Worm (Caenorhabditis elegans) whole organism, mixed stage, embryonic: Measurements from ENCODE around the gene F26F12.3.

Experiments
- blmp-1 ChIP-seq: fragments of 150-350 bp; optimal IDR thresholded peaks from 2 replicates; lab custom pipeline; 2014; ENCODE audit warnings: missing biosample characterization, missing genetic modification characterization
- elt-3 ChIP-seq: fragments of 150-350 bp; optimal IDR thresholded peaks from 2 replicates; lab custom pipeline; 2014; ENCODE audit warnings: missing biosample characterization, missing genetic modification characterization
- lsy-2 ChIP-seq: fragments of 150-350 bp; optimal IDR thresholded peaks from 2 replicates; lab custom pipeline; 2014; ENCODE audit warnings: missing biosample characterization, missing genetic modification characterization
- nhr-237 ChIP-seq: fragments of 150-350 bp; optimal IDR thresholded peaks from 2 replicates; lab custom pipeline; 2014; ENCODE audit warnings: missing biosample characterization, missing genetic modification characterization
- nhr-28 ChIP-seq: fragments of 150-350 bp; optimal IDR thresholded peaks from 2 replicates; lab custom pipeline; 2014; ENCODE audit warnings: missing biosample characterization, missing genetic modification characterization

ce11 chrV:5816470-5817061 lies 29.0 kb downstream of the F26F12.3 start:
- TF ChIP-seq elt-3 (tag; lab: Kevin White, UChicago) = no peak
- no peak for TF ChIP-seq nhr-237 (tag; lab: Kevin White, UChicago)
- no peak for TF ChIP-seq lsy-2 (tag; lab: Kevin White, UChicago)
- no peak for TF ChIP-seq blmp-1 (tag; lab: Kevin White, UChicago)
- no peak for TF ChIP-seq nhr-28 (tag; lab: Kevin White, UChicago)
